Fruit fly (Drosophila melanogaster) whole organism, embryonic: ENCODE measurements around the gene PIG-Wb.

ENCODE experiments used
- Antp ChIP-seq: fragments of 200-800 bp; sonication (Bioruptor generic); optimal IDR thresholded peaks from 3 replicates; lab custom pipeline; 2016; ENCODE audit warnings: missing biosample characterization, missing genetic modification characterization
- B-H1 ChIP-seq: fragments of 200-800 bp; sonication (Bioruptor generic); IDR thresholded peaks from 3 replicates; pipeline ENCODE4 v1.3.6; 2022; ENCODE audit warnings: missing biosample characterization, missing genetic modification characterization
- Bteb2 ChIP-seq: fragments of 200-800 bp; sonication (Bioruptor generic); optimal IDR thresholded peaks from 2 replicates; lab custom pipeline; 2016; ENCODE audit warnings: missing biosample characterization, missing genetic modification characterization
- CG10543 ChIP-seq: fragments of 200-800 bp; sonication (Bioruptor generic); optimal IDR thresholded peaks from 3 replicates; lab custom pipeline; 2017; ENCODE audit warnings: missing biosample characterization, mild to moderate bottlenecking, missing genetic modification characterization, moderate library complexity
- CG12155 ChIP-seq: fragments of 200-800 bp; sonication (Bioruptor generic); optimal IDR thresholded peaks from 3 replicates; lab custom pipeline; 2016; ENCODE audit warnings: missing biosample characterization, missing genetic modification characterization
- CG12769 ChIP-seq: fragments of 200-800 bp; sonication (Bioruptor generic); optimal IDR thresholded peaks from 2 replicates; lab custom pipeline; 2019; ENCODE audit warnings: missing biosample characterization, mild to moderate bottlenecking, missing genetic modification characterization, moderate library complexity
- CG13123 ChIP-seq: fragments of 200-800 bp; sonication (Bioruptor generic); optimal IDR thresholded peaks from 2 replicates; lab custom pipeline; 2016; ENCODE audit warnings: missing biosample characterization, missing genetic modification characterization
- CG14667 ChIP-seq: fragments of 200-800 bp; sonication (Bioruptor generic); IDR thresholded peaks from 2 replicates; pipeline ENCODE4 v1.3.6; 2022; ENCODE audit warnings: missing biosample characterization, missing genetic modification characterization
- CG15269 ChIP-seq: fragments of 200-800 bp; sonication (Bioruptor generic); optimal IDR thresholded peaks from 2 replicates; lab custom pipeline; 2018; ENCODE audit warnings: missing biosample characterization, mild to moderate bottlenecking, missing genetic modification characterization, moderate library complexity
- CG17359 ChIP-seq: fragments of 200-800 bp; sonication (Bioruptor generic); optimal IDR thresholded peaks from 3 replicates; lab custom pipeline; 2018; ENCODE audit warnings: missing biosample characterization, mild to moderate bottlenecking, missing genetic modification characterization, moderate library complexity
- CG17612 ChIP-seq: fragments of 200-800 bp; sonication (Bioruptor generic); IDR thresholded peaks from 2 replicates; pipeline ENCODE4 v1.3.6; 2022; ENCODE audit warnings: missing biosample characterization, missing genetic modification characterization
- CG18619 ChIP-seq: fragments of 200-800 bp; sonication (Bioruptor generic); optimal IDR thresholded peaks from 3 replicates; lab custom pipeline; 2017; ENCODE audit warnings: missing biosample characterization, mild to moderate bottlenecking, missing genetic modification characterization
- CG2712 ChIP-seq: fragments of 200-800 bp; optimal IDR thresholded peaks from 3 replicates; lab custom pipeline; 2019; ENCODE audit warnings: missing biosample characterization, mild to moderate bottlenecking, missing genetic modification characterization, moderate library complexity
- CG31441 ChIP-seq: fragments of 200-800 bp; sonication (Bioruptor generic); IDR thresholded peaks from 2 replicates; pipeline ENCODE4 v1.3.6; 2022; ENCODE audit warnings: missing biosample characterization, missing genetic modification characterization
- CG3847 ChIP-seq: fragments of 200-800 bp; sonication (Bioruptor generic); IDR thresholded peaks from 2 replicates; pipeline ENCODE4 v1.3.6; 2022; ENCODE audit warnings: missing biosample characterization, missing genetic modification characterization
- CG8089 ChIP-seq: fragments of 200-800 bp; sonication (Bioruptor generic); optimal IDR thresholded peaks from 3 replicates; lab custom pipeline; 2016; ENCODE audit warnings: missing biosample characterization, missing genetic modification characterization
- CG8290 ChIP-seq, 3 experiments: fragments of 200-800 bp; sonication (Bioruptor generic); optimal IDR thresholded peaks; 2 replicates each; lab custom pipeline; 2016 to 2019; ENCODE audit warnings: missing biosample characterization in 3 of 3, missing genetic modification characterization in 3 of 3, mild to moderate bottlenecking in 2 of 3, moderate library complexity in 1 of 3
- CG9727 ChIP-seq: fragments of 200-800 bp; sonication (Bioruptor generic); optimal IDR thresholded peaks from 3 replicates; lab custom pipeline; 2017; ENCODE audit warnings: missing biosample characterization, mild to moderate bottlenecking, missing genetic modification characterization
- Ets65A ChIP-seq: fragments of 200-800 bp; sonication (Bioruptor generic); peaks from one replicate; lab custom pipeline; 2016; ENCODE audit warnings: missing biosample characterization, missing genetic modification characterization
- H2.0 ChIP-seq: fragments of 200-800 bp; sonication (Bioruptor generic); IDR thresholded peaks from 2 replicates; pipeline ENCODE4 v1.3.6; 2022; ENCODE audit warnings: missing biosample characterization, missing genetic modification characterization
- HLH3B ChIP-seq: fragments of 200-800 bp; sonication (Bioruptor generic); IDR thresholded peaks from 2 replicates; pipeline ENCODE4 v1.3.6; 2022; ENCODE audit warnings: missing biosample characterization, missing genetic modification characterization
- HmgD ChIP-seq: fragments of 200-800 bp; sonication (Bioruptor generic); optimal IDR thresholded peaks from 3 replicates; lab custom pipeline; 2016; ENCODE audit warnings: missing biosample characterization, missing genetic modification characterization
- Hmr ChIP-seq: fragments of 200-800 bp; sonication (Bioruptor generic); optimal IDR thresholded peaks from 3 replicates; lab custom pipeline; 2017; ENCODE audit warnings: mild to moderate bottlenecking, missing biosample characterization, missing genetic modification reagents, missing genetic modification characterization
- NK7.1 ChIP-seq: fragments of 200-800 bp; sonication (Bioruptor generic); optimal IDR thresholded peaks from 3 replicates; lab custom pipeline; 2016; ENCODE audit warnings: missing biosample characterization, missing genetic modification characterization
- Oaz ChIP-seq: fragments of 200-800 bp; sonication (Bioruptor generic); IDR thresholded peaks from 2 replicates; pipeline ENCODE4 v1.3.6; 2022; ENCODE audit warnings: missing biosample characterization, missing genetic modification characterization
- Ravus ChIP-seq: fragments of 200-800 bp; sonication (Bioruptor generic); IDR thresholded peaks from 2 replicates; pipeline ENCODE4 v1.3.6; 2022; ENCODE audit warnings: missing biosample characterization, missing genetic modification characterization
- Rx ChIP-seq: fragments of 200-800 bp; sonication (Bioruptor generic); IDR thresholded peaks from 2 replicates; pipeline ENCODE4 v1.3.6; 2022; ENCODE audit warnings: missing biosample characterization, missing genetic modification characterization
- Scr ChIP-seq: fragments of 200-800 bp; sonication (Bioruptor generic); IDR thresholded peaks from 2 replicates; pipeline ENCODE4 v1.3.6; 2022; ENCODE audit warnings: missing biosample characterization, missing genetic modification characterization; ENCODE audit not compliant: partially characterized antibody
- Ssrp ChIP-seq: fragments of 200-800 bp; sonication (Bioruptor generic); optimal IDR thresholded peaks from 2 replicates; lab custom pipeline; 2018; ENCODE audit warnings: missing biosample characterization, mild to moderate bottlenecking, missing genetic modification characterization, moderate library complexity
- al ChIP-seq: fragments of 200-800 bp; sonication (Bioruptor generic); IDR thresholded peaks from 2 replicates; pipeline ENCODE4 v1.3.6; 2022; ENCODE audit warnings: missing biosample characterization, missing genetic modification characterization
- ap ChIP-seq: fragments of 200-800 bp; sonication (Bioruptor generic); IDR thresholded peaks from 2 replicates; pipeline ENCODE4 v1.3.6; 2022; ENCODE audit warnings: missing biosample characterization, missing genetic modification characterization
- caup ChIP-seq: fragments of 200-800 bp; sonication (Bioruptor generic); optimal IDR thresholded peaks from 3 replicates; lab custom pipeline; 2017; ENCODE audit warnings: missing biosample characterization, mild to moderate bottlenecking, missing genetic modification characterization, moderate library complexity; ENCODE audit not compliant: severe bottlenecking
- corto ChIP-seq: fragments of 200-800 bp; sonication (Bioruptor generic); optimal IDR thresholded peaks from 2 replicates; lab custom pipeline; 2016; ENCODE audit warnings: missing biosample characterization, mild to moderate bottlenecking, missing genetic modification characterization, moderate library complexity
- cwo ChIP-seq: fragments of 200-800 bp; sonication (Bioruptor generic); optimal IDR thresholded peaks from 3 replicates; lab custom pipeline; 2017; ENCODE audit warnings: missing biosample characterization, missing genetic modification characterization, mild to moderate bottlenecking, moderate library complexity, missing genetic modification reagents
- dan ChIP-seq: fragments of 200-800 bp; sonication (Bioruptor generic); IDR thresholded peaks from 2 replicates; pipeline ENCODE4 v1.3.6; 2022; ENCODE audit warnings: missing biosample characterization, missing genetic modification characterization
- fd3F ChIP-seq: fragments of 200-800 bp; sonication (Bioruptor generic); optimal IDR thresholded peaks from 2 replicates; lab custom pipeline; 2018; ENCODE audit warnings: missing biosample characterization, mild to moderate bottlenecking, missing genetic modification characterization, moderate library complexity
- gsb ChIP-seq: fragments of 200-800 bp; sonication (Bioruptor generic); IDR thresholded peaks from 2 replicates; pipeline ENCODE4 v1.3.6; 2022; ENCODE audit warnings: missing biosample characterization, missing genetic modification characterization
- lov ChIP-seq, 2 experiments: fragments of 200-800 bp in 1 of 2; fragments of >200 bp in 1 of 2; sonication (Bioruptor generic) in 1 of 2; IDR thresholded peaks in 1 of 2; optimal IDR thresholded peaks in 1 of 2; 2 replicates in 1 of 2; 3 replicates in 1 of 2; pipeline versions ENCODE4 v1.3.6 to Lab custom; 2017 to 2022; ENCODE audit warnings: missing biosample characterization in 1 of 2, missing genetic modification characterization in 1 of 2
- luna ChIP-seq: fragments of 200-800 bp; sonication (Bioruptor generic); optimal IDR thresholded peaks from 2 replicates; lab custom pipeline; 2016; ENCODE audit warnings: missing biosample characterization, missing genetic modification characterization
- peb ChIP-seq: fragments of 200-800 bp; sonication (Bioruptor generic); IDR thresholded peaks from 2 replicates; pipeline ENCODE4 v1.3.6; 2022; ENCODE audit warnings: missing biosample characterization, missing genetic modification characterization
- pum ChIP-seq: fragments of 200-800 bp; sonication (Bioruptor generic); optimal IDR thresholded peaks from 2 replicates; lab custom pipeline; 2016; ENCODE audit warnings: missing biosample characterization, missing genetic modification characterization
- sd ChIP-seq: fragments of 200-800 bp; sonication (Bioruptor generic); optimal IDR thresholded peaks from 3 replicates; lab custom pipeline; 2018; ENCODE audit warnings: missing biosample characterization, mild to moderate bottlenecking, missing genetic modification characterization, moderate library complexity
- slbo ChIP-seq: fragments of 200-800 bp; sonication (Bioruptor generic); IDR thresholded peaks from 2 replicates; pipeline ENCODE4 v1.3.6; 2022; ENCODE audit warnings: missing biosample characterization, missing genetic modification characterization
- sob ChIP-seq: fragments of 200-800 bp; sonication (Bioruptor generic); IDR thresholded peaks from 2 replicates; pipeline ENCODE4 v1.3.6; 2022; ENCODE audit warnings: missing biosample characterization, missing genetic modification characterization
- tap ChIP-seq: fragments of 200-800 bp; optimal IDR thresholded peaks from 3 replicates; lab custom pipeline; 2019; ENCODE audit warnings: missing biosample characterization, mild to moderate bottlenecking, missing genetic modification characterization, moderate library complexity
- trh ChIP-seq: fragments of 200-800 bp; sonication (Bioruptor generic); optimal IDR thresholded peaks from 2 replicates; lab custom pipeline; 2016; ENCODE audit warnings: missing biosample characterization, missing genetic modification characterization
- usp ChIP-seq: fragments of >200 bp; optimal IDR thresholded peaks from 2 replicates; lab custom pipeline; 2017; ENCODE audit warnings: missing biosample characterization, missing genetic modification characterization
- wdn ChIP-seq: fragments of 200-800 bp; sonication (Bioruptor generic); IDR thresholded peaks from 2 replicates; pipeline ENCODE4 v1.3.6; 2022; ENCODE audit warnings: missing biosample characterization, missing genetic modification characterization

Gene PIG-Wb

DNA sequence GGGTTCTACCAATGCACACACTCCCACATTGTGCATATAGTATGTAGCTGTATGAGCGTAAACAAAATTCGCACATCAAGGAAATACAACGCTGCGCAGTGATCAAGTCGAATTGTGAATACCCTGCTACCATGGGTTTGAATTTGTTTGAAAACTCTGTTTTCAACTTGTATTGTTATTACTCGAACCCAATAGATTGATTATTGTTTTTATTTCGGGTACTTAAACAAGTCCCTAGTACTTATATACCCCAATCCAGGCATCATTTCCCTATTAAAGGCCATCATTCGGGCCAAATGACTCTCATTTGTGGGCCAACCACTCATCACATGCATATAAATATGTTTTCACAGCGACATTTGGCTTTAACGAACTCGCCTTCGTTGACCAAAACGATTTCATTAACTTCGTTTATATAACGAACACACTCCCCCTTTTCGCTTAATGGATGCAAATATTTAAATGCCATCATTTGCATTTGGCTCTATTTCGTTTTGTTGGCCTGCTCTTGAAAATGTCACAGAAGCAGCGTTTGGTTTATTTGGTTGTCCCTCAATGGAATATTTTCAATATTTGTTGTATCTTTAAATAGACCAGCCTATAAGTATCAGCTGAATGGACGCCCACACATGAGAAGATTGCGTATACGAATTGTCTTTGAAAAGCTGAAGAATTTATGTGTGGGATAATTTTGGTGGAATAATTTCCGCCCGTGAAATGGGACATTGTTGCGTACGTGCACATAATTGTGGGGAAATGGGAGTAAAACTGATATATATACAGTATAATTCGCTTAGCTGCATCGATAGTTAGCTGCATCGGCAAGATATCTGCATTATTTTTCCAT lies 2.4 kb upstream of the PIG-Wb start (continued):
- TF ChIP-seq NK7.1, result peak; percentile 21
- TF ChIP-seq CG10543, result no peak
- peak; percentile 43; the same call in 1 of the 2 replicates for TF ChIP-seq CG14667 (GFP tag; lab: Robert Waterston, UW)
- TF ChIP-seq Ets65A (GFP tag; lab: Kevin White, UChicago), result peak; percentile 94
- peak; percentile 81 for TF ChIP-seq B-H1 (GFP tag; lab: Robert Waterston, UW)
- TF ChIP-seq CG8290 (GFP tag; optimal IDR thresholded peaks at IDR 0.05; lab: Kevin White, UChicago), result no peak
- peak in 1 of 2 experiments; percentile 93 for TF ChIP-seq CG8290 (tag; optimal IDR thresholded peaks at IDR 0.05; lab: Kevin White, UChicago)
- TF ChIP-seq usp, result no peak
- peak; percentile 35 for TF ChIP-seq CG2712 (tag; lab: Kevin White, UChicago)
- no peak for TF ChIP-seq cwo (GFP tag; lab: Kevin White, UChicago)
- peak; percentile 57 for TF ChIP-seq Antp (GFP tag; lab: Kevin White, UChicago)
- TF ChIP-seq Hmr (GFP tag; lab: Kevin White, UChicago), result peak; percentile 29
- TF ChIP-seq corto (GFP tag; lab: Kevin White, UChicago), result no peak
- TF ChIP-seq CG3847, result peak; percentile 66; the same call in 1 of the 2 replicates
- peak; percentile 19 for TF ChIP-seq pum (GFP tag; lab: Kevin White, UChicago)
- TF ChIP-seq al (GFP tag; lab: Robert Waterston, UW), result peak; percentile 69
- peak; percentile 79 for TF ChIP-seq Oaz (GFP tag; lab: Robert Waterston, UW)
- peak; percentile 87 for TF ChIP-seq sd (tag; lab: Kevin White, UChicago)
- TF ChIP-seq CG31441 (GFP tag; lab: Robert Waterston, UW), result peak; percentile 59
- peak; percentile 17 for TF ChIP-seq CG8089
- TF ChIP-seq HLH3B (GFP tag; lab: Robert Waterston, UW), result peak; percentile 50; the same call in 1 of the 2 replicates
- TF ChIP-seq dan (GFP tag; lab: Robert Waterston, UW), result no peak
- no peak for TF ChIP-seq Scr
- TF ChIP-seq luna (GFP tag; lab: Kevin White, UChicago), result no peak
- peak; percentile 22 for TF ChIP-seq CG13123 (GFP tag; lab: Kevin White, UChicago)
- peak; percentile 66 for TF ChIP-seq wdn (GFP tag; lab: Robert Waterston, UW)
- peak; percentile 57 for TF ChIP-seq trh (GFP tag; lab: Kevin White, UChicago)
- peak; percentile 77 for TF ChIP-seq H2.0 (GFP tag; lab: Robert Waterston, UW)
- peak; percentile 65 for TF ChIP-seq Bteb2 (GFP tag; lab: Kevin White, UChicago)
- TF ChIP-seq ap (GFP tag; lab: Robert Waterston, UW), result peak; percentile 79
- TF ChIP-seq CG17612, result 0 out of 2 replicates have a peak, but pooled peaks have one; percentile 35
- peak; percentile 24 for TF ChIP-seq CG9727 (GFP tag; lab: Kevin White, UChicago)
- TF ChIP-seq CG12769 (tag; lab: Kevin White, UChicago), result peak; percentile 84
- TF ChIP-seq Ravus, result peak; percentile 13; the same call in 1 of the 2 replicates
- peak; percentile 74 for TF ChIP-seq Rx (GFP tag; lab: Robert Waterston, UW)
- TF ChIP-seq CG15269 (tag; lab: Kevin White, UChicago), result peak; percentile 86
- peak; percentile 85 for TF ChIP-seq slbo (GFP tag; lab: Robert Waterston, UW)
- TF ChIP-seq caup (GFP tag; lab: Kevin White, UChicago), result peak; percentile 14
- peak; percentile 63 for TF ChIP-seq CG18619 (GFP tag; lab: Kevin White, UChicago)
- peak; percentile 32 for TF ChIP-seq Ssrp (tag; lab: Kevin White, UChicago)
- peak; percentile 77 for TF ChIP-seq sob (GFP tag; lab: Robert Waterston, UW)
- peak; percentile 56 for TF ChIP-seq gsb (GFP tag; lab: Robert Waterston, UW)
- peak; percentile 44 for TF ChIP-seq CG17359
- TF ChIP-seq lov (optimal IDR thresholded peaks at IDR 0.05; lab: Kevin White, UChicago), result no peak
- TF ChIP-seq lov (GFP tag; IDR thresholded peaks at IDR 0.05; lab: Robert Waterston, UW), result 0 out of 3 replicates have a peak, but pooled peaks have one; percentile 23
- TF ChIP-seq CG12155 (GFP tag; lab: Kevin White, UChicago), result peak; percentile 56
- TF ChIP-seq fd3F, result peak; percentile 72
- no peak for TF ChIP-seq HmgD (GFP tag; lab: Kevin White, UChicago)
- peak; percentile 48; the same call in 1 of the 2 replicates for TF ChIP-seq peb (GFP tag; lab: Robert Waterston, UW)
- TF ChIP-seq tap (tag; lab: Kevin White, UChicago), result peak; percentile 72
